Worm (Caenorhabditis elegans) whole organism, L3 larva: Measurements from ENCODE around the gene F46B6.5.

Experiments used
- ZK546.5 ChIP-seq: sonication (generic microtip); optimal IDR thresholded peaks from 2 replicates; lab custom pipeline; 2017; ENCODE audit warnings: missing biosample characterization, missing genetic modification characterization
- ama-1 ChIP-seq: fragments of 150-350 bp; optimal IDR thresholded peaks from 2 replicates; lab custom pipeline; 2018
- ceh-82 ChIP-seq: fragments of 150-350 bp; optimal IDR thresholded peaks from 2 replicates; lab custom pipeline; 2014; ENCODE audit warnings: missing biosample characterization, missing genetic modification characterization
- daf-12 ChIP-seq: fragments of 150-350 bp; optimal IDR thresholded peaks from 2 replicates; lab custom pipeline; 2014; ENCODE audit warnings: missing biosample characterization, missing genetic modification reagents, missing genetic modification characterization
- lin-39 ChIP-seq: fragments of 150-350 bp; optimal IDR thresholded peaks from 2 replicates; lab custom pipeline; 2018; ENCODE audit warnings: missing biosample characterization, missing genetic modification reagents, missing genetic modification characterization
- nfya-1 ChIP-seq: sonication (generic microtip); optimal IDR thresholded peaks from 2 replicates; lab custom pipeline; 2017; ENCODE audit warnings: missing genetic modification characterization, mild to moderate bottlenecking, missing compliant biosample characterization, antibody characterized with exemption, moderate library complexity; ENCODE audit not compliant: insufficient read depth
- nhr-237 ChIP-seq: fragments of 150-350 bp; optimal IDR thresholded peaks from 2 replicates; lab custom pipeline; 2014; ENCODE audit warnings: missing biosample characterization, missing genetic modification characterization
- nhr-25 ChIP-seq: sonication (generic microtip); optimal IDR thresholded peaks from 2 replicates; lab custom pipeline; 2017; ENCODE audit warnings: missing biosample characterization, missing genetic modification characterization
- nhr-28 ChIP-seq: fragments of 150-350 bp; optimal IDR thresholded peaks from 2 replicates; lab custom pipeline; 2014; ENCODE audit warnings: missing biosample characterization, missing genetic modification characterization
- nhr-67 ChIP-seq: fragments of 150-350 bp; optimal IDR thresholded peaks from 2 replicates; lab custom pipeline; 2014; ENCODE audit warnings: missing biosample characterization, missing genetic modification characterization
- nhr-76 ChIP-seq: fragments of 150-350 bp; sonication (generic microtip); optimal IDR thresholded peaks from 5 replicates; lab custom pipeline; 2014; ENCODE audit warnings: missing biosample characterization, missing genetic modification characterization
- skn-1 ChIP-seq: fragments of 150-350 bp; optimal IDR thresholded peaks from 2 replicates; lab custom pipeline; 2014; ENCODE audit warnings: missing biosample characterization, missing genetic modification characterization
- unc-62 ChIP-seq: fragments of 150-350 bp; sonication (generic microtip); optimal IDR thresholded peaks from 4 replicates; lab custom pipeline; 2014; ENCODE audit warnings: missing biosample characterization, missing genetic modification reagents, missing genetic modification characterization
- ztf-11 ChIP-seq: fragments of 150-350 bp; optimal IDR thresholded peaks from 2 replicates; lab custom pipeline; 2014; ENCODE audit warnings: missing biosample characterization, missing genetic modification characterization

DNA sequence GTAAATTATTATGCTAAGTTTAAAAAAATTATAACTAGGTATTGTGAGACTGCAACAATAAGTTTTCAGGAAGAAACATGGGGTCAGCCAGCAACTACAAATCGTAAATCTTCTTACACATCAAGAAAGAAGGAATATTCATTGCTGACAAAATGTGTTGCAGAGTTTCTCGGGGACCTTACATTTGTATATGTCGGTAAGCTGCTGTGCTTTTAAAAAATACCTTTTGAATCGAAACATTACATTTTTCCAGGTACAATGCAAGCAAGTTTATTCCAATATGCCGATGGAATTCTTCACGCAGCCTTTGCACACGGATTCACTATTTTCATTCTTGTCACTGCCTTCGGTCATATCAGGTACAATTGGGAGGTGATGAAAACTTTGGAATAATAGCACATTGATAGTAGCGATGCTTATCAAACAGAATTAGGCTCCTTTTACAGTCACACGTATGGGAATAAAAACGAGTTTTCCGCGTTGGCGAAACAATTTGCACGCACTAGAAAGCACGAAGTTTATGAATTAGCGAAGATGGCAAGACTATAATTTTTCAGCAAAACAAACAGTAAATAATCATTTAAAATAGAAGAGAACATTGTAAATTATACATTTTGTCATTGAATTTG, 44.7 kb downstream of the F46B6.5 start:
- TF ChIP-seq ama-1 (lab: Kevin White, UChicago) (no peak), nhr-237 (no peak), daf-12 (no peak), ztf-11 (tag; lab: Kevin White, UChicago) (no peak), skn-1 (tag; lab: Kevin White, UChicago) (no peak), ZK546.5 (tag; lab: Kevin White, UChicago) (no peak), unc-62 (GFP tag; lab: Kevin White, UChicago) (no peak), nhr-25 (no peak), nhr-28 (tag; lab: Kevin White, UChicago) (no peak), nhr-67 (tag; lab: Kevin White, UChicago) (no peak), ceh-82 (tag; lab: Kevin White, UChicago) (no peak), nhr-76 (tag; lab: Kevin White, UChicago) (no peak), lin-39 (tag; lab: Kevin White, UChicago) (no peak), nfya-1 (no peak)
